Fruit fly (Drosophila melanogaster): ENCODE measurements around the gene RhoGDI.

- TF ChIP-seq Ets98B (GFP tag; IDR thresholded peaks at IDR 0.05) (no peak), CG32121 (GFP tag; IDR thresholded peaks at IDR 0.05) (no peak), fd96Ca (GFP tag; IDR thresholded peaks at IDR 0.05) (no peak)
These were observed 8.6 kb upstream of the RhoGDI start for dm6 chr3L:19919981-19920380.
